Fruit fly (Drosophila melanogaster): ENCODE results near the gene CG15169.
A peak's percentile ranks its signal among the peaks of the same experiment; 100 is the strongest.

The CG15169 gene

dm6 chr2L:19021278-19022220, 30.7 kb downstream of the CG15169 start (continued):
- TF ChIP-seq Camta (GFP tag; optimal IDR thresholded peaks at IDR 0.05) (no peak), Vsx1 (GFP tag; optimal IDR thresholded peaks at IDR 0.05) (peak; percentile 62), CG34422 (GFP tag; IDR thresholded peaks at IDR 0.05) (0 out of 3 replicates have a peak, but pooled peaks have one; percentile 22), CG2129 (GFP tag; IDR thresholded peaks at IDR 0.05; ENCODE audit: partially characterized antibody) (no peak), odd (GFP tag; optimal IDR thresholded peaks at IDR 0.05) (peak; percentile 81), Dip2 (GFP tag; IDR thresholded peaks at IDR 0.05) (no peak), CG2875 (GFP tag; optimal IDR thresholded peaks at IDR 0.05) (peak; percentile 68), H15 (GFP tag; IDR thresholded peaks at IDR 0.05) (peak; percentile 17; the same call in 1 of the 3 replicates), sob (GFP tag; IDR thresholded peaks at IDR 0.05) (peak; percentile 78), lola (GFP tag; optimal IDR thresholded peaks at IDR 0.05) (peak in 1 of 3 experiments; percentile 76), crc (GFP tag; optimal IDR thresholded peaks at IDR 0.05) (no peak), CG11723 (GFP tag; optimal IDR thresholded peaks at IDR 0.05) (peak; percentile 55), gsb (GFP tag; IDR thresholded peaks at IDR 0.05) (0 out of 2 replicates have a peak, but pooled peaks have one; percentile 35), Hmr (GFP tag; optimal IDR thresholded peaks at IDR 0.05) (peak; percentile 90), gsb-n (tag; optimal IDR thresholded peaks at IDR 0.05) (peak; percentile 65), lmd (GFP tag; IDR thresholded peaks at IDR 0.05) (peak; percentile 76), Oaz (GFP tag; IDR thresholded peaks at IDR 0.05) (no peak), nerfin-2 (GFP tag; IDR thresholded peaks at IDR 0.05; ENCODE audit: partially characterized antibody) (no peak), D19A (tag; optimal IDR thresholded peaks at IDR 0.05) (peak; percentile 82), CG10267 (tag; optimal IDR thresholded peaks at IDR 0.05) (peak; percentile 68), CG32772 (GFP tag; IDR thresholded peaks at IDR 0.05) (no peak), gem (tag; optimal IDR thresholded peaks at IDR 0.05) (peak; percentile 90), Lhr (GFP tag; optimal IDR thresholded peaks at IDR 0.05) (peak; percentile 36), H2.0 (GFP tag; IDR thresholded peaks at IDR 0.05) (no peak; the same call in 1 of the 2 replicates), Nf-YB (GFP tag; optimal IDR thresholded peaks at IDR 0.05) (peak; percentile 58), B-H1 (GFP tag; IDR thresholded peaks at IDR 0.05) (no peak), Fer1 (GFP tag; optimal IDR thresholded peaks at IDR 0.05) (peak; percentile 89), Spps (tag; optimal IDR thresholded peaks at IDR 0.05) (peak; percentile 49), ase (GFP tag; IDR thresholded peaks at IDR 0.05) (no peak), NfI (GFP tag; optimal IDR thresholded peaks at IDR 0.05) (peak; percentile 83), pum (GFP tag; optimal IDR thresholded peaks at IDR 0.05) (peak; percentile 35), Doc2 (GFP tag; IDR thresholded peaks at IDR 0.05) (no peak), NK7.1 (GFP tag; optimal IDR thresholded peaks at IDR 0.05) (no peak), CG2712 (tag; optimal IDR thresholded peaks at IDR 0.05) (peak; percentile 82), fru (optimal IDR thresholded peaks at IDR 0.05) (no peak), jigr1 (GFP tag; IDR thresholded peaks at IDR 0.05) (no peak), CG7745 (tag; optimal IDR thresholded peaks at IDR 0.05) (no peak), CoRest (tag; optimal IDR thresholded peaks at IDR 0.05) (peak; percentile 89), fu2 (GFP tag; optimal IDR thresholded peaks at IDR 0.05) (peak; percentile 4), Oli (tag; optimal IDR thresholded peaks at IDR 0.05) (peak; percentile 88), CG3847 (GFP tag; IDR thresholded peaks at IDR 0.05) (peak; percentile 69), CG13296 (GFP tag; optimal IDR thresholded peaks at IDR 0.05) (peak; percentile 80), psq (GFP tag; optimal IDR thresholded peaks at IDR 0.05) (no peak), Dek (tag; optimal IDR thresholded peaks at IDR 0.05) (peak; percentile 78), nau (GFP tag; optimal IDR thresholded peaks at IDR 0.05) (peak; percentile 67), CG17568 (GFP tag; optimal IDR thresholded peaks at IDR 0.05) (peak; percentile 67), twi (tag; optimal IDR thresholded peaks at IDR 0.05) (peak; percentile 80), Lim3 (GFP tag; IDR thresholded peaks at IDR 0.05) (no peak)

Measured in whole organism, embryonic.